Fruit fly (Drosophila melanogaster): ENCODE data around the gene Ipp.
A peak's percentile ranks its signal among the peaks of the same experiment; 100 is the strongest.

The Ipp gene

dm6 chr3R:13986648-13987047 is 28.1 kb downstream of the Ipp start (continued):
- TF ChIP-seq Hr78 (GFP tag; optimal IDR thresholded peaks at IDR 0.05) (no peak), CG10209 (GFP tag; optimal IDR thresholded peaks at IDR 0.05) (peak; percentile 2), CG30403 (GFP tag; optimal IDR thresholded peaks at IDR 0.05) (peak; percentile 19), CG15479 (GFP tag; optimal IDR thresholded peaks at IDR 0.05) (no peak), CG12104 (GFP tag; optimal IDR thresholded peaks at IDR 0.05) (no peak), hth (optimal IDR thresholded peaks at IDR 0.05) (no peak), Hr51 (GFP tag; optimal IDR thresholded peaks at IDR 0.05) (peak in 1 of 2 experiments; percentile 69), nmo (GFP tag; optimal IDR thresholded peaks at IDR 0.05) (peak; percentile 39), CG32532 (GFP tag; IDR thresholded peaks at IDR 0.05) (no peak), CG13624 (GFP tag; optimal IDR thresholded peaks at IDR 0.05) (no peak), Hr3 (GFP tag; optimal IDR thresholded peaks at IDR 0.05) (peak; percentile 17), esg (GFP tag; conservative IDR thresholded peaks at IDR 0.05) (no peak), mirr (GFP tag; optimal IDR thresholded peaks at IDR 0.05) (no peak), fd96Cb (tag; optimal IDR thresholded peaks at IDR 0.05) (peak; percentile 29), CrebB (tag; optimal IDR thresholded peaks at IDR 0.05) (no peak), cwo (GFP tag; optimal IDR thresholded peaks at IDR 0.05) (no peak), gem (tag; optimal IDR thresholded peaks at IDR 0.05) (peak; percentile 50), CG6813 (GFP tag; optimal IDR thresholded peaks at IDR 0.05) (no peak), CG8089 (GFP tag; optimal IDR thresholded peaks at IDR 0.05) (no peak), disco-r (GFP tag; optimal IDR thresholded peaks at IDR 0.05) (no peak), inv (GFP tag; IDR thresholded peaks at IDR 0.05; ENCODE audit: partially characterized antibody) (no peak), CG4424 (GFP tag; optimal IDR thresholded peaks at IDR 0.05) (peak; percentile 31), CG17802 (tag; optimal IDR thresholded peaks at IDR 0.05) (no peak), Nf-YC (tag; optimal IDR thresholded peaks at IDR 0.05) (no peak), pros (GFP tag; optimal IDR thresholded peaks at IDR 0.05) (no peak), ems (GFP tag; optimal IDR thresholded peaks at IDR 0.05) (no peak), unpg (GFP tag; optimal IDR thresholded peaks at IDR 0.05) (peak; percentile 1), Six4 (GFP tag; optimal IDR thresholded peaks at IDR 0.05) (no peak), trem (tag; optimal IDR thresholded peaks at IDR 0.05) (no peak), NfI (GFP tag; optimal IDR thresholded peaks at IDR 0.05) (no peak), CG6765 (GFP tag; optimal IDR thresholded peaks at IDR 0.05) (no peak), ftz-f1 (GFP tag; optimal IDR thresholded peaks at IDR 0.05) (no peak), Elba2 (GFP tag; optimal IDR thresholded peaks at IDR 0.05) (no peak), CG13123 (GFP tag; optimal IDR thresholded peaks at IDR 0.05) (no peak), pum (GFP tag; optimal IDR thresholded peaks at IDR 0.05) (no peak), NC2α (GFP tag; optimal IDR thresholded peaks at IDR 0.05) (no peak), CG13424 (tag; optimal IDR thresholded peaks at IDR 0.05) (no peak), shn (GFP tag; optimal IDR thresholded peaks at IDR 0.05) (no peak), wor (GFP tag; IDR thresholded peaks at IDR 0.05) (no peak), CG14667 (GFP tag; IDR thresholded peaks at IDR 0.05) (no peak), CG14710 (tag; optimal IDR thresholded peaks at IDR 0.05) (peak; percentile 5), Hmx (GFP tag; optimal IDR thresholded peaks at IDR 0.05) (no peak), dmrt99B (tag; optimal IDR thresholded peaks at IDR 0.05) (peak; percentile 47), CG12299 (tag; optimal IDR thresholded peaks at IDR 0.05) (no peak), CG17385 (GFP tag; optimal IDR thresholded peaks at IDR 0.05) (peak; percentile 13), sna (GFP tag; IDR thresholded peaks at IDR 0.05; ENCODE audit: partially characterized antibody) (no peak), Xbp1 (GFP tag; optimal IDR thresholded peaks at IDR 0.05) (peak; percentile 17), dpn (GFP tag; optimal IDR thresholded peaks at IDR 0.05) (no peak), Oli (tag; optimal IDR thresholded peaks at IDR 0.05) (peak; percentile 56), CG17359 (tag; optimal IDR thresholded peaks at IDR 0.05) (no peak), CG8924 (tag; optimal IDR thresholded peaks at IDR 0.05) (no peak)
